Worm (Caenorhabditis elegans) whole organism, L1 larva: ENCODE measurements around the gene paic-1.

Experiments
- ama-1 ChIP-seq: fragments of 150-350 bp; optimal IDR thresholded peaks from 2 replicates; lab custom pipeline; 2014
- fos-1 ChIP-seq: fragments of 150-350 bp; optimal IDR thresholded peaks from 2 replicates; lab custom pipeline; 2014; ENCODE audit warnings: missing biosample characterization, missing genetic modification characterization
- grh-1 ChIP-seq: fragments of 200-800 bp; sonication (Bioruptor generic); IDR thresholded peaks from 2 replicates; pipeline ENCODE4 v1.3.6; 2022; ENCODE audit warnings: missing genetic modification reagents, missing genetic modification characterization, missing compliant biosample characterization
- lin-15B ChIP-seq: fragments of 150-350 bp; sonication (generic microtip); optimal IDR thresholded peaks from 3 replicates; lab custom pipeline; 2014; ENCODE audit warnings: missing biosample characterization, missing genetic modification characterization
- nhr-11 ChIP-seq: fragments of 150-350 bp; optimal IDR thresholded peaks from 2 replicates; lab custom pipeline; 2014; ENCODE audit warnings: missing biosample characterization, missing genetic modification characterization
- nhr-20 ChIP-seq: sonication (generic microtip); optimal IDR thresholded peaks from 2 replicates; lab custom pipeline; 2016; ENCODE audit warnings: mild to moderate bottlenecking, missing genetic modification characterization, missing compliant biosample characterization
- nhr-237 ChIP-seq: fragments of 150-350 bp; optimal IDR thresholded peaks from 2 replicates; lab custom pipeline; 2014; ENCODE audit warnings: missing biosample characterization, missing genetic modification characterization
- nhr-28 ChIP-seq: fragments of 150-350 bp; optimal IDR thresholded peaks from 2 replicates; lab custom pipeline; 2014; ENCODE audit warnings: missing biosample characterization, missing genetic modification characterization
- nhr-76 ChIP-seq: sonication (generic microtip); optimal IDR thresholded peaks from 2 replicates; lab custom pipeline; 2017; ENCODE audit warnings: missing biosample characterization, missing genetic modification characterization
- vab-15 ChIP-seq: sonication (generic microtip); optimal IDR thresholded peaks from 2 replicates; lab custom pipeline; 2017; ENCODE audit warnings: missing genotype, mild to moderate bottlenecking, missing genetic modification characterization, missing compliant biosample characterization

- TF ChIP-seq nhr-20 (tag; lab: Kevin White, UChicago) = no peak
- no peak for TF ChIP-seq nhr-28 (tag; lab: Kevin White, UChicago)
- TF ChIP-seq nhr-76 (tag; lab: Kevin White, UChicago) = no peak
- no peak for TF ChIP-seq grh-1 (GFP tag; lab: Robert Waterston, UW)
- TF ChIP-seq vab-15 (tag; lab: Kevin White, UChicago) = no peak
- TF ChIP-seq ama-1 = no peak
- TF ChIP-seq nhr-237 (tag; lab: Kevin White, UChicago) = no peak
- TF ChIP-seq fos-1 (tag; lab: Kevin White, UChicago) = no peak
- TF ChIP-seq nhr-11 = no peak
- no peak for TF ChIP-seq lin-15B
These were observed 2.6 kb upstream of the paic-1 start for ce11 chrII:4374885-4375284.
